Worm (Caenorhabditis elegans): ENCODE data around the gene abu-2.

The abu-2 gene

ce11 chrX:1453770-1454169, 43.3 kb upstream of the abu-2 start, which contains the start of gene cebp-1:
Gene cebp-1, minus strand, starts transcription at chrX:1453868.
- TF ChIP-seq aha-1 (tag), result peak; percentile 4
- peak; percentile 59 for TF ChIP-seq dmd-6 (GFP tag; IDR thresholded peaks at IDR 0.05)
- peak; percentile 56 for TF ChIP-seq dve-1 (tag; optimal IDR thresholded peaks at IDR 0.05; ENCODE audit: insufficient read depth)
- TF ChIP-seq ces-1 (GFP tag; optimal IDR thresholded peaks at IDR 0.05), result no peak
- peak in 1 of 2 experiments; percentile 88 for TF ChIP-seq unc-62 (GFP tag; optimal IDR thresholded peaks at IDR 0.05 in 1 of 2)
- TF ChIP-seq unc-62 (tag; optimal IDR thresholded peaks at IDR 0.05), result no peak
- TF ChIP-seq lsy-2 (tag; optimal IDR thresholded peaks at IDR 0.05), result peak in 1 of 2 experiments; percentile 9
- peak; percentile 63 for TF ChIP-seq hlh-11 (tag; optimal IDR thresholded peaks at IDR 0.05)
- peak; percentile 48 for TF ChIP-seq pqm-1 (tag; optimal IDR thresholded peaks at IDR 0.05)
- TF ChIP-seq fos-1 (tag; optimal IDR thresholded peaks at IDR 0.05), result peak; percentile 13
- no peak for TF ChIP-seq daf-16 (GFP tag; optimal IDR thresholded peaks at IDR 0.05)
- peak; percentile 67 for TF ChIP-seq daf-16 (tag; optimal IDR thresholded peaks at IDR 0.05)
- no peak for TF ChIP-seq spr-3 (GFP tag; optimal IDR thresholded peaks at IDR 0.05)
- no peak for TF ChIP-seq zip-11 (GFP tag; IDR thresholded peaks at IDR 0.05)
- TF ChIP-seq pha-4 (GFP tag; IDR thresholded peaks at IDR 0.05), result 0 out of 2 replicates have a peak, but pooled peaks have one; percentile 10
- peak; percentile 67 for TF ChIP-seq pha-4 (tag; optimal IDR thresholded peaks at IDR 0.05)
- TF ChIP-seq hlh-30 (tag; optimal IDR thresholded peaks at IDR 0.05; ENCODE audit: insufficient read depth), result peak; percentile 38
- peak; percentile 50 for TF ChIP-seq mes-2 (tag; optimal IDR thresholded peaks at IDR 0.05; ENCODE audit: poor library complexity, severe bottlenecking)
- no peak for TF ChIP-seq lin-38 (GFP tag; IDR thresholded peaks at IDR 0.05)
- TF ChIP-seq R02D3.7 (tag; optimal IDR thresholded peaks at IDR 0.05), result no peak

- TF ChIP-seq zip-2 (tag; optimal IDR thresholded peaks at IDR 0.05) (no peak), F26F4.8 (GFP tag; conservative IDR thresholded peaks at IDR 0.05) (no peak), sdz-12 (GFP tag; optimal IDR thresholded peaks at IDR 0.05) (peak; percentile 22), lir-3 (tag; optimal IDR thresholded peaks at IDR 0.05) (no peak), egl-27 (tag; optimal IDR thresholded peaks at IDR 0.05) (no peak), zfp-2 (tag; optimal IDR thresholded peaks at IDR 0.05) (no peak), rbr-2 (tag; optimal IDR thresholded peaks at IDR 0.05) (no peak), hif-1 (tag; optimal IDR thresholded peaks at IDR 0.05) (peak in 1 of 2 experiments; percentile 6), ctbp-1 (GFP tag; IDR thresholded peaks at IDR 0.05) (no peak), nhr-28 (tag; optimal IDR thresholded peaks at IDR 0.05) (no peak), lin-38 (GFP tag; IDR thresholded peaks at IDR 0.05) (no peak), nhr-25 (tag; optimal IDR thresholded peaks at IDR 0.05; ENCODE audit: borderline replicate concordance, insufficient read depth) (no peak), ceh-44 (GFP tag; IDR thresholded peaks at IDR 0.05) (no peak), ceh-28 (tag; optimal IDR thresholded peaks at IDR 0.05) (no peak), T26A8.4 (GFP tag; IDR thresholded peaks at IDR 0.05) (peak; percentile 22), vab-7 (GFP tag; IDR thresholded peaks at IDR 0.05) (no peak), unc-62 (GFP tag; optimal IDR thresholded peaks at IDR 0.05 in 1 of 2) (no peak), unc-62 (tag; optimal IDR thresholded peaks at IDR 0.05) (no peak), F37D6.2 (tag; optimal IDR thresholded peaks at IDR 0.05) (no peak), F44E2.7 (GFP tag; IDR thresholded peaks at IDR 0.05) (0 out of 2 replicates have a peak, but pooled peaks have one; percentile 40), dmd-9 (GFP tag; IDR thresholded peaks at IDR 0.05) (no peak), madf-9 (GFP tag; conservative IDR thresholded peaks at IDR 0.05) (no peak), snpc-1.2 (GFP tag; IDR thresholded peaks at IDR 0.05) (no peak), lin-1 (GFP tag; IDR thresholded peaks at IDR 0.05) (no peak), zip-11 (GFP tag; IDR thresholded peaks at IDR 0.05) (no peak), aha-1 (tag) (peak; percentile 75), lin-15B (tag; optimal IDR thresholded peaks at IDR 0.05) (no peak), hmg-1.1 (GFP tag; IDR thresholded peaks at IDR 0.05) (no peak), nhr-77 (tag; optimal IDR thresholded peaks at IDR 0.05) (no peak), Y105C5A.15 (GFP tag; IDR thresholded peaks at IDR 0.05) (no peak), nhr-76 (tag; optimal IDR thresholded peaks at IDR 0.05) (no peak), ceh-32 (tag; optimal IDR thresholded peaks at IDR 0.05; ENCODE audit: poor library complexity) (no peak), tra-1 (GFP tag; IDR thresholded peaks at IDR 0.05) (no peak), dmd-8 (GFP tag; IDR thresholded peaks at IDR 0.05) (no peak)
Observed at ce11 chrX:1451816-1452602, 41.6 kb upstream of the abu-2 start.
